Worm (Caenorhabditis elegans): ENCODE data around the gene bmy-1.
A peak's percentile ranks its signal among the peaks of the same experiment; 100 is the strongest.

bmy-1 gene

DNA sequence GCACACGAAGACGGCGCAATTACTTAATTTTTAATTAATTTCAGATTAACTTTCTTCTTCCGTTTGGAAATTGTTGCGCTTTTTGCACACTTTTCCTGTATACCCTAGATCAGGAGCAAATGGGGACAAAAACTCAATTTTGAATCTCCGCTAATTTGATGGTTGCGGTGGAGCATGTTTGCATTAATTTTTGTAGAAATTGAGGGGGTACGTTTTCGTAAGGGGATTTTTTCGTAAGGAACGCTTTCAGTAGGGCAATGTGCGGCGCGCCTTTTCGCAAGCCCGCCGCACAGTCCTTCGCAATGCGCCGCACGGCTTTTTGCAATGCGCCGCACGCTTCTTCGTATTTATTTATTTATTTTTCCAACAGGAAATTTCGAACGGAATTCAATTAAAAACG lies 12.1 kb upstream of the bmy-1 start:
- TF ChIP-seq pes-1 (GFP tag; IDR thresholded peaks at IDR 0.05), result peak; percentile 79; the same call in 1 of the 2 replicates
- peak; percentile 78; the same call in 1 of the 2 replicates for TF ChIP-seq tbx-11 (GFP tag; IDR thresholded peaks at IDR 0.05)
- peak; percentile 87 for TF ChIP-seq sea-1 (GFP tag; conservative IDR thresholded peaks at IDR 0.05)
- 0 out of 2 replicates have a peak, but pooled peaks have one; percentile 35 for TF ChIP-seq tbx-37 (GFP tag; conservative IDR thresholded peaks at IDR 0.05)
- 0 out of 2 replicates have a peak, but pooled peaks have one; percentile 32 for TF ChIP-seq flt-1 (GFP tag; IDR thresholded peaks at IDR 0.05)
- TF ChIP-seq scrt-1 (GFP tag; IDR thresholded peaks at IDR 0.05), result peak; percentile 66; the same call in 1 of the 2 replicates

DNA sequence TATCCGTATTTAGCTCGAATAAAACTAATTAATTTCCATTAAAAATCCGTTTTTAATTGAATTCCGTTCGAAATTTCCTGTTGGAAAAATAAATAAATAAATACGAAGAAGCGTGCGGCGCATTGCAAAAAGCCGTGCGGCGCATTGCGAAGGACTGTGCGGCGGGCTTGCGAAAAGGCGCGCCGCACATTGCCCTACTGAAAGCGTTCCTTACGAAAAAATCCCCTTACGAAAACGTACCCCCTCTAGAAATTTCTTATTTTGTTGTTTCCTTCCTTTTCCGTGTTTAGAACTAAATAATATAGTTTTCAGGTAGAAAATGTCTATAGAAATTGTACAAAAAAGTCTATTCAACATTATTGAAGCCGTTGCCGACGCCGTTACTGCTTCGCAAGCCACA lies 8.1 kb upstream of the bmy-1 start, which contains the start of gene F09E5.8:
Gene F09E5.8, plus strand, starts transcription at position 313 of the 400 bp plus-strand sequence.
- peak; percentile 76 for TF ChIP-seq tbx-11 (GFP tag; IDR thresholded peaks at IDR 0.05)
- TF ChIP-seq pes-1 (GFP tag; IDR thresholded peaks at IDR 0.05), result peak; percentile 81
- TF ChIP-seq scrt-1 (GFP tag; IDR thresholded peaks at IDR 0.05), result 0 out of 2 replicates have a peak, but pooled peaks have one; percentile 35

DNA sequence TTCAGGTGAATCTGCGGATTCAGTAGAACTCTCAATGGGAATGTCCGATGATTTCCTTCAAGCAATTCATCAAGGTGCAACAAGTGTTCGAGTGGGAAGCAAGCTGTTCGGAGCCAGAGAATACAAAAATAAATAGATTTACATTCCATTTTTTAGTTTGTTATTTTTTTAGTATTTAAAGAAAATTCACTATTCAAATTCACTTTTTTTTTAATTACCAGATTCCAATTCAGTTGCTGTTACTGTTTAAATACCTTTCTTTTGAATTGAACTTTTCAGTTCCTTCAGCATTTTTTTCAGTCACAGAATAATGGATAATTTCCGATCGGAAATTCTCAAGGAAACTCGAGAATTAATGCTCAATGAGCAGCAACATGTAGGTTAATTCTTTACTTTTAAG lies 6.7 kb upstream of the bmy-1 start, which contains the start of gene F09E5.7:
Gene F09E5.7, plus strand, starts transcription at position 301 of the 400 bp plus-strand sequence.
- no peak for TF ChIP-seq ama-1 (optimal IDR thresholded peaks at IDR 0.05)

DNA sequence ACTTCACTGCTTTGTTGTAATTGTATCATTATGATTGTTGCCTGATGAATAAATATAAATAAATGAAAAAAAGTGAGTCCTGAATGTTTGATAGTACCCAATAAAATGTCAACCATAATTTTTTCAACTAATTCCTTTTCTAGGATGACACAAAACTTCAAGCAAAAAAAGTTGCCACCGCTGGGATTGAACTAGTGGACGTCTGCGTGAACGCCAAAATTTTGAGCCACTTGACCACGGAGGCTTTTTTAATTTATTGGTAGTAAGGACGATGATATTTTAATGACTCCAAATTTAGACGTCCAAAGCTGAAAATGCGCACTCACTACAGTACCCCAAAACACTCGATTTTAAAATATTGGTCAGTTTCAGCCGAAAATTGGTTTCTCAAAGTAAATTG lies 4.9 kb upstream of the bmy-1 start:
- TF ChIP-seq ets-7 (tag; optimal IDR thresholded peaks at IDR 0.05) (no peak), pes-1 (GFP tag; IDR thresholded peaks at IDR 0.05) (peak; percentile 46; the same call in 1 of the 2 replicates)

DNA sequence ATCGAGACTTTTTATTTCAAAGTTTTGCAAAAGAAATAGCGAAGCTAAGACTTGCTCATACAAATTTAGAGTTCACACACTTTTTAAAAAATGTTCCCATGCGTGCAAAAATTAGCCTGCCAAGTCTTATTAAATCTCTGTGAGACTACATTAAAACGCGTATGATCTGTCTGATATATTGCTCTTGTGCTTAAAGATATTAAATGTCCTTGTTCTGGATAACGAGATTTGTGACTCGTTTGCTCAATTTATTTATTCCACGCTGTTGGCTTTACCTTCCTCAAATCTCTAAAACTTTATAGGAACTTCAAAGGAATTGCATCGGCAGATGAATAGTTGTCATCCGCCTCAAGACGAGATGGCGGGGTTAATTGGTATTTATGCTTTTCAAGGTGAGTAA lies 3.1 kb upstream of the bmy-1 start, which contains the start of gene srg-69:
Gene srg-69, plus strand, starts transcription at position 301 of the 400 bp plus-strand sequence.
- TF ChIP-seq ama-1 (optimal IDR thresholded peaks at IDR 0.05), result no peak
- no peak for TF ChIP-seq tra-4 (tag; optimal IDR thresholded peaks at IDR 0.05)
- TF ChIP-seq sea-1 (GFP tag; conservative IDR thresholded peaks at IDR 0.05), result no peak
- no peak for TF ChIP-seq tbx-37 (GFP tag; conservative IDR thresholded peaks at IDR 0.05)
- TF ChIP-seq B0310.2 (tag; optimal IDR thresholded peaks at IDR 0.05), result no peak
- no peak for TF ChIP-seq tbx-11 (GFP tag; IDR thresholded peaks at IDR 0.05)
- TF ChIP-seq scrt-1 (GFP tag; IDR thresholded peaks at IDR 0.05), result no peak
- TF ChIP-seq F13C5.2 (tag; optimal IDR thresholded peaks at IDR 0.05), result no peak
- TF ChIP-seq hnd-1 (tag; optimal IDR thresholded peaks at IDR 0.05), result no peak
- TF ChIP-seq pes-1 (GFP tag; IDR thresholded peaks at IDR 0.05), result no peak
- no peak for TF ChIP-seq hmg-4 (GFP tag; optimal IDR thresholded peaks at IDR 0.05)
- TF ChIP-seq hmbx-1 (tag; optimal IDR thresholded peaks at IDR 0.05), result no peak
- TF ChIP-seq ceh-36 (tag; optimal IDR thresholded peaks at IDR 0.05), result no peak
- no peak for TF ChIP-seq ceh-13 (GFP tag; optimal IDR thresholded peaks at IDR 0.05)
- TF ChIP-seq flt-1 (GFP tag; IDR thresholded peaks at IDR 0.05), result no peak

DNA sequence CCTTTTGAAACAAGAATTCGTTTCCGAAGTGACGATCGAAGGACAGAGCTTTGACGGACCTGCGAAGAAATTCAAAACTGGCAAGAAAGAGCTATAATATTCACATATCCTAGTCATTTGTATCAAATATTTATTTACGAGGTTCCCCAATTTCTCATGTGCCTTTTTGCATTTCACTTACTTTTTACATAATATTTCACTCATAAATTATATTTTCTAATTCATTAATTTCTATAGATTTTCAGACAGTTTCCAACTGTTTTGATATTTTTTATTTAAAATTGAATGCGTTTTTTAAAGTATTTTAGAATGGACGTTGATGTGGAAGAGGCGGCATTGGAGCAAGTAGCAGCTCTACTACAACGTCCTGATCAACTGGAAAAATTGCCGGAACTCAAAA lies 757 bp downstream of the bmy-1 start, which contains the start of gene sec-6:
Gene sec-6, plus strand, starts transcription at position 301 of the 400 bp plus-strand sequence.
- TF ChIP-seq tbx-37 (GFP tag; conservative IDR thresholded peaks at IDR 0.05) (no peak), ceh-36 (tag; optimal IDR thresholded peaks at IDR 0.05) (no peak), sea-1 (GFP tag; conservative IDR thresholded peaks at IDR 0.05) (no peak), tra-4 (tag; optimal IDR thresholded peaks at IDR 0.05) (no peak), ets-7 (tag; optimal IDR thresholded peaks at IDR 0.05) (no peak), hnd-1 (tag; optimal IDR thresholded peaks at IDR 0.05) (no peak), flt-1 (GFP tag; IDR thresholded peaks at IDR 0.05) (no peak), ama-1 (optimal IDR thresholded peaks at IDR 0.05) (no peak), scrt-1 (GFP tag; IDR thresholded peaks at IDR 0.05) (no peak), aly-1 (tag; optimal IDR thresholded peaks at IDR 0.05) (no peak), ceh-13 (GFP tag; optimal IDR thresholded peaks at IDR 0.05) (no peak), F13C5.2 (tag; optimal IDR thresholded peaks at IDR 0.05) (no peak), hmbx-1 (tag; optimal IDR thresholded peaks at IDR 0.05) (no peak), pes-1 (GFP tag; IDR thresholded peaks at IDR 0.05) (no peak), B0310.2 (tag; optimal IDR thresholded peaks at IDR 0.05) (no peak), hmg-4 (GFP tag; optimal IDR thresholded peaks at IDR 0.05) (no peak), tbx-11 (GFP tag; IDR thresholded peaks at IDR 0.05) (no peak)

DNA sequence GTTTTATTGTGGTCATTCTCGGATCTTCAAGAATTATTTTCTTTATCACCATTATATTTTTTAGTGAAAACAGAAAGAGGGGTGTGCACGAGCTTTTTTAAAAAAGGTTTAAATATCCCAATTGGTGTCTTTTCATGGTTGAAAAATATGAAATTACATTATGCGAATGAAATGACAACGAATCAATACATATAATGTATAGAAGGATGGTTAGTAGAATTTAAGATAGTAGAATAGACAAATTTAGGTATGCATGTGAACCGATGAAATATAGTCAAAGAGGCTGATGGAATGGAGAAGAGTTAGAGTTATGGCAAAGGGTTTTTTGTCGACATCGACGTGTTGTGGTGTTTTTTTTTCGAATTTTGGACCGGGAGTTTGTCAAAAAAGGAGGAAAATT lies 6.0 kb downstream of the bmy-1 start:
- TF ChIP-seq tbx-11 (GFP tag; IDR thresholded peaks at IDR 0.05) (no peak), ama-1 (optimal IDR thresholded peaks at IDR 0.05) (no peak), ceh-13 (GFP tag; optimal IDR thresholded peaks at IDR 0.05) (no peak)

DNA sequence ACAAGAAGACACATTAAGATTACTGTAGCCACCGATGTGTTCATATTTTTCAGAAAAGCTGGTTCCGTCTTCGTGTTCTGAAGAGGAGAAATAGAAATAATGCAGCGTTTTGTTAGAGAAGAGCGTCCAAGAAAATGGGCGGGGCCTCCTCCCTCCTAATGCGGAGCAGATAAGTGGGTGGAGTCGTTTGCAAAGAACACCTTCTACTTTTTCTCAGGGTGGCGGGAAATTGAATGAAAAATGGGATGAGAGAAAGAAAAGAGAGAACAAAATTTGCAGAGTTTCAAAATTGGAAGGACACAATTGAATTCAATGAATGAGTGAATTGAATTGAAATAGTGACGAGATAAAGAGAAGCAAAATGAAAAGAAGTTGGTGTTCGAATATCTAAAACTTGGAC lies 7.2 kb downstream of the bmy-1 start, which contains the start of gene F09E5.16:
Gene F09E5.16, minus strand, starts transcription at position 101 of the 400 bp plus-strand sequence.
- TF ChIP-seq F13C5.2 (tag; optimal IDR thresholded peaks at IDR 0.05), result no peak
- no peak for TF ChIP-seq ama-1 (optimal IDR thresholded peaks at IDR 0.05)

DNA sequence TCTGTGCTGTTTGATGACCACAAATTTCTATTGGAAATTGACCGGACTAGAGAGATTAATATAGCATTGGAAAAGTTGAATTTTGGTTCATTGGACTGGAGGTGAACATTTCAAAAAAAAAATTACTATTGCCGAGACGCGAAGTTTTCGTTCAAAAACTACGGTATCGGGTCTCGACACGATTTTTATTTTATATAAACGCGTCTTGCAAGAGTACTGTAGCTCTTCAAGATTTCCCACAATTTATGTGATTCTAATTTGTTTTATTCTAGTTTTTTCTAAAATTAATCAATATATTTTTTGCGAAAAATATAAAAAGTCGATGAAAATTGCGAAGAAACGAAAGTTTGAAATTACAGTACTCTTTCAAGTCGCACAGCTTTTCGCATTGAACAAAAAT lies 12.1 kb downstream of the bmy-1 start, which contains the start of gene F09E5.12:
Gene F09E5.12, minus strand, starts transcription at position 101 of the 400 bp plus-strand sequence.
- TF ChIP-seq hnd-1 (tag; optimal IDR thresholded peaks at IDR 0.05), result no peak
- TF ChIP-seq ceh-36 (tag; optimal IDR thresholded peaks at IDR 0.05), result no peak
- no peak for TF ChIP-seq F13C5.2 (tag; optimal IDR thresholded peaks at IDR 0.05)
- no peak for TF ChIP-seq tbx-37 (GFP tag; conservative IDR thresholded peaks at IDR 0.05)
- no peak for TF ChIP-seq ets-7 (tag; optimal IDR thresholded peaks at IDR 0.05)
- TF ChIP-seq scrt-1 (GFP tag; IDR thresholded peaks at IDR 0.05), result no peak
- TF ChIP-seq hmbx-1 (tag; optimal IDR thresholded peaks at IDR 0.05), result no peak
- no peak for TF ChIP-seq ama-1 (optimal IDR thresholded peaks at IDR 0.05)
- TF ChIP-seq aly-1 (tag; optimal IDR thresholded peaks at IDR 0.05), result no peak
- TF ChIP-seq hmg-4 (GFP tag; optimal IDR thresholded peaks at IDR 0.05), result no peak
- no peak for TF ChIP-seq flt-1 (GFP tag; IDR thresholded peaks at IDR 0.05)
- no peak for TF ChIP-seq pes-1 (GFP tag; IDR thresholded peaks at IDR 0.05)
- TF ChIP-seq tbx-11 (GFP tag; IDR thresholded peaks at IDR 0.05), result no peak
- TF ChIP-seq B0310.2 (tag; optimal IDR thresholded peaks at IDR 0.05), result no peak
- TF ChIP-seq sea-1 (GFP tag; conservative IDR thresholded peaks at IDR 0.05), result no peak
- TF ChIP-seq ceh-13 (GFP tag; optimal IDR thresholded peaks at IDR 0.05), result no peak
- no peak for TF ChIP-seq tra-4 (tag; optimal IDR thresholded peaks at IDR 0.05)
